Fruit fly (Drosophila melanogaster) whole organism, embryonic: Measurements from ENCODE around the gene mRpL51.

ENCODE experiments used
- Atf-2 ChIP-seq: fragments of 200-800 bp; sonication (Bioruptor generic); optimal IDR thresholded peaks from 2 replicates; lab custom pipeline; 2016; ENCODE audit warnings: missing biosample characterization, missing genetic modification characterization
- Awh ChIP-seq: fragments of 200-800 bp; sonication (Bioruptor generic); IDR thresholded peaks from 2 replicates; pipeline ENCODE4, ENCODE4 v1.3.6; 2022; ENCODE audit warnings: missing biosample characterization, missing genetic modification characterization
- Bgb ChIP-seq: fragments of 200-800 bp; sonication (Bioruptor generic); IDR thresholded peaks from 2 replicates; pipeline ENCODE4 v1.3.6; 2022; ENCODE audit warnings: missing biosample characterization, missing genetic modification characterization; ENCODE audit not compliant: partially characterized antibody
- CG10366 ChIP-seq: fragments of 200-800 bp; sonication (Bioruptor generic); IDR thresholded peaks from 2 replicates; pipeline ENCODE4 v1.3.6; 2022; ENCODE audit warnings: missing biosample characterization, missing genetic modification characterization
- CG10462 ChIP-seq: fragments of 200-800 bp; sonication (Bioruptor generic); optimal IDR thresholded peaks from 2 replicates; lab custom pipeline; 2016; ENCODE audit warnings: missing biosample characterization, missing genetic modification characterization
- CG12769 ChIP-seq: fragments of 200-800 bp; sonication (Bioruptor generic); optimal IDR thresholded peaks from 2 replicates; lab custom pipeline; 2019; ENCODE audit warnings: missing biosample characterization, mild to moderate bottlenecking, missing genetic modification characterization, moderate library complexity
- CG14050 ChIP-seq: fragments of 200-800 bp; sonication (Bioruptor generic); IDR thresholded peaks from 3 replicates; pipeline ENCODE4 v1.3.6; 2022; ENCODE audit warnings: missing biosample characterization, missing genetic modification characterization
- CG15011 ChIP-seq: fragments of 200-800 bp; sonication (Bioruptor generic); optimal IDR thresholded peaks from 3 replicates; lab custom pipeline; 2018; ENCODE audit warnings: missing biosample characterization, mild to moderate bottlenecking, missing genetic modification characterization
- CG15479 ChIP-seq: fragments of 200-800 bp; sonication (Bioruptor generic); optimal IDR thresholded peaks from 3 replicates; lab custom pipeline; 2019; ENCODE audit warnings: missing biosample characterization, mild to moderate bottlenecking, missing genetic modification characterization, moderate library complexity
- CG16813 ChIP-seq: fragments of 200-800 bp; sonication (Bioruptor generic); IDR thresholded peaks from 3 replicates; pipeline ENCODE4 v1.3.6; 2022; ENCODE audit warnings: missing biosample characterization, missing genetic modification characterization; ENCODE audit not compliant: partially characterized antibody
- CG17385 ChIP-seq: fragments of 200-800 bp; sonication (Bioruptor generic); optimal IDR thresholded peaks from 3 replicates; lab custom pipeline; 2018; ENCODE audit warnings: missing biosample characterization, mild to moderate bottlenecking, missing genetic modification characterization
- CG2129 ChIP-seq: fragments of 200-800 bp; sonication (Bioruptor generic); IDR thresholded peaks from 2 replicates; pipeline ENCODE4 v1.3.6; 2022; ENCODE audit warnings: missing biosample characterization, missing genetic modification characterization; ENCODE audit not compliant: partially characterized antibody
- CG34376 ChIP-seq: fragments of 200-800 bp; sonication (Bioruptor generic); optimal IDR thresholded peaks from 2 replicates; lab custom pipeline; 2018; ENCODE audit warnings: missing biosample characterization, mild to moderate bottlenecking, missing genetic modification characterization
- CG4328 ChIP-seq: fragments of 200-800 bp; sonication (Bioruptor generic); optimal IDR thresholded peaks from 3 replicates; lab custom pipeline; 2017; ENCODE audit warnings: missing biosample characterization, missing genetic modification reagents, missing genetic modification characterization
- CG4404 ChIP-seq: fragments of 200-800 bp; sonication (Bioruptor generic); IDR thresholded peaks from 2 replicates; pipeline ENCODE4 v1.3.6; 2022; ENCODE audit warnings: missing biosample characterization, missing genetic modification characterization
- CG4617 ChIP-seq: fragments of 200-800 bp; sonication (Bioruptor generic); optimal IDR thresholded peaks from 3 replicates; lab custom pipeline; 2016; ENCODE audit warnings: missing biosample characterization, missing genetic modification characterization, borderline replicate concordance
- CG4730 ChIP-seq: fragments of 200-800 bp; sonication (Bioruptor generic); IDR thresholded peaks from 2 replicates; pipeline ENCODE4 v1.3.6; 2022; ENCODE audit warnings: missing biosample characterization, missing genetic modification characterization
- CG5180 ChIP-seq: fragments of 200-800 bp; sonication (Bioruptor generic); optimal IDR thresholded peaks from 3 replicates; lab custom pipeline; 2017; ENCODE audit warnings: missing biosample characterization, missing genetic modification characterization, mild to moderate bottlenecking, moderate library complexity, missing genetic modification reagents
- CG6683 ChIP-seq: fragments of 200-800 bp; sonication (Bioruptor generic); optimal IDR thresholded peaks from 2 replicates; lab custom pipeline; 2017; ENCODE audit warnings: missing biosample characterization, mild to moderate bottlenecking, missing genetic modification characterization, missing genetic modification reagents
- CG7987 ChIP-seq: fragments of 200-800 bp; sonication (Bioruptor generic); optimal IDR thresholded peaks from 2 replicates; lab custom pipeline; 2018; ENCODE audit warnings: missing biosample characterization, mild to moderate bottlenecking, missing genetic modification characterization, moderate library complexity
- CG8924 ChIP-seq: fragments of 200-800 bp; optimal IDR thresholded peaks from 3 replicates; lab custom pipeline; 2019; ENCODE audit warnings: missing biosample characterization, mild to moderate bottlenecking, missing genetic modification characterization, moderate library complexity
- Elba2 ChIP-seq: fragments of 200-800 bp; sonication (Bioruptor generic); optimal IDR thresholded peaks from 3 replicates; lab custom pipeline; 2016; ENCODE audit warnings: missing biosample characterization, missing genetic modification characterization
- Fer2 ChIP-seq: fragments of 200-800 bp; sonication (Bioruptor generic); optimal IDR thresholded peaks from 2 replicates; lab custom pipeline; 2018; ENCODE audit warnings: missing biosample characterization, mild to moderate bottlenecking, missing genetic modification characterization, moderate library complexity
- Hr3 ChIP-seq: fragments of 200-800 bp; sonication (Bioruptor generic); optimal IDR thresholded peaks from 3 replicates; lab custom pipeline; 2016; ENCODE audit warnings: missing biosample characterization, missing genetic modification characterization
- MBD-R2 ChIP-seq: fragments of 200-800 bp; sonication (Bioruptor generic); IDR thresholded peaks from 2 replicates; pipeline ENCODE4 v1.3.6; 2022; ENCODE audit warnings: missing biosample characterization, missing genetic modification characterization
- Max ChIP-seq: fragments of 200-800 bp; sonication (Bioruptor generic); optimal IDR thresholded peaks from 2 replicates; lab custom pipeline; 2016; ENCODE audit warnings: missing biosample characterization, mild to moderate bottlenecking, missing genetic modification characterization
- Med ChIP-seq: fragments of 200-800 bp; sonication (Bioruptor generic); peaks from one replicate; lab custom pipeline; 2016; ENCODE audit warnings: missing biosample characterization, missing genetic modification characterization, mild to moderate bottlenecking, inconsistent platforms, moderate library complexity
- Meics ChIP-seq: fragments of 200-800 bp; sonication (Bioruptor generic); optimal IDR thresholded peaks from 2 replicates; lab custom pipeline; 2017; ENCODE audit warnings: missing biosample characterization, mild to moderate bottlenecking, missing genetic modification characterization
- Neu2 ChIP-seq: fragments of 200-800 bp; sonication (Bioruptor generic); optimal IDR thresholded peaks from 3 replicates; lab custom pipeline; 2016; ENCODE audit warnings: missing biosample characterization, missing genetic modification characterization, borderline replicate concordance
- Oaz ChIP-seq: fragments of 200-800 bp; sonication (Bioruptor generic); IDR thresholded peaks from 2 replicates; pipeline ENCODE4 v1.3.6; 2022; ENCODE audit warnings: missing biosample characterization, missing genetic modification characterization
- Sry-δ ChIP-seq: fragments of 200-800 bp; sonication (Bioruptor generic); optimal IDR thresholded peaks from 2 replicates; lab custom pipeline; 2016; ENCODE audit warnings: missing biosample characterization, missing genetic modification characterization
- bsh ChIP-seq, 2 experiments: fragments of 200-800 bp; sonication (Bioruptor generic); optimal IDR thresholded peaks; 2 replicates each; lab custom pipeline; 2017 to 2018; ENCODE audit warnings: mild to moderate bottlenecking in 2 of 2, missing biosample characterization in 2 of 2, missing genetic modification characterization in 2 of 2, moderate library complexity in 1 of 2
- cas ChIP-seq: fragments of 200-800 bp; sonication (Bioruptor generic); IDR thresholded peaks from 2 replicates; pipeline ENCODE4 v1.3.6; 2022; ENCODE audit warnings: missing biosample characterization, missing genetic modification characterization
- chinmo ChIP-seq: fragments of 200-800 bp; sonication (Bioruptor generic); IDR thresholded peaks from 4 replicates; pipeline ENCODE4 v1.3.6; 2022; ENCODE audit warnings: missing biosample characterization, missing genetic modification characterization; ENCODE audit not compliant: partially characterized antibody
- dan ChIP-seq: fragments of 200-800 bp; sonication (Bioruptor generic); IDR thresholded peaks from 2 replicates; pipeline ENCODE4 v1.3.6; 2022; ENCODE audit warnings: missing biosample characterization, missing genetic modification characterization
- fru ChIP-seq: fragments of >200 bp; optimal IDR thresholded peaks from 2 replicates; lab custom pipeline; 2017
- grau ChIP-seq: fragments of 200-800 bp; optimal IDR thresholded peaks from 3 replicates; lab custom pipeline; 2019; ENCODE audit warnings: missing biosample characterization, mild to moderate bottlenecking, missing genetic modification characterization, moderate library complexity
- gt ChIP-seq: fragments of 200-800 bp; sonication (Bioruptor generic); IDR thresholded peaks from 2 replicates; pipeline ENCODE4 v1.3.6; 2022; ENCODE audit warnings: missing biosample characterization, missing genetic modification characterization
- lmd ChIP-seq: fragments of 200-800 bp; sonication (Bioruptor generic); IDR thresholded peaks from 2 replicates; pipeline ENCODE4 v1.3.6; 2022; ENCODE audit warnings: missing biosample characterization, missing genetic modification characterization
- maf-S ChIP-seq: fragments of 200-800 bp; sonication (Bioruptor generic); optimal IDR thresholded peaks from 2 replicates; lab custom pipeline; 2016; ENCODE audit warnings: missing biosample characterization, missing genetic modification characterization
- odd ChIP-seq: fragments of 200-800 bp; sonication (Bioruptor generic); optimal IDR thresholded peaks from 2 replicates; lab custom pipeline; 2017; ENCODE audit warnings: missing biosample characterization, mild to moderate bottlenecking, missing genetic modification characterization
- pros ChIP-seq: fragments of 200-800 bp; sonication (Bioruptor generic); optimal IDR thresholded peaks from 3 replicates; lab custom pipeline; 2019; ENCODE audit warnings: missing biosample characterization, mild to moderate bottlenecking, missing genetic modification characterization, moderate library complexity
- ro ChIP-seq: fragments of 200-800 bp; sonication (Bioruptor generic); IDR thresholded peaks from 2 replicates; pipeline ENCODE4 v1.3.6; 2022; ENCODE audit warnings: missing biosample characterization, missing genetic modification characterization
- row ChIP-seq: fragments of 200-800 bp; sonication (Bioruptor generic); IDR thresholded peaks from 3 replicates; pipeline ENCODE4 v1.3.6; 2022; ENCODE audit warnings: missing biosample characterization, missing genetic modification characterization
- sob ChIP-seq: fragments of 200-800 bp; sonication (Bioruptor generic); IDR thresholded peaks from 2 replicates; pipeline ENCODE4 v1.3.6; 2022; ENCODE audit warnings: missing biosample characterization, missing genetic modification characterization
- ssp ChIP-seq: fragments of 200-800 bp; sonication (Bioruptor generic); IDR thresholded peaks from 2 replicates; pipeline ENCODE4 v1.3.6; 2022; ENCODE audit warnings: missing biosample characterization, missing genetic modification characterization
- zen ChIP-seq: fragments of 200-800 bp; sonication (Bioruptor generic); optimal IDR thresholded peaks from 3 replicates; lab custom pipeline; 2018; ENCODE audit warnings: missing biosample characterization, mild to moderate bottlenecking, missing genetic modification characterization, moderate library complexity
- zf30C ChIP-seq: fragments of 200-800 bp; sonication (Bioruptor generic); optimal IDR thresholded peaks from 3 replicates; lab custom pipeline; 2018; ENCODE audit warnings: missing biosample characterization, mild to moderate bottlenecking, missing genetic modification characterization
- zfh2 ChIP-seq: fragments of 200-800 bp; sonication (Bioruptor generic); optimal IDR thresholded peaks from 2 replicates; lab custom pipeline; 2016; ENCODE audit warnings: missing biosample characterization, missing genetic modification characterization

The mRpL51 gene

DNA sequence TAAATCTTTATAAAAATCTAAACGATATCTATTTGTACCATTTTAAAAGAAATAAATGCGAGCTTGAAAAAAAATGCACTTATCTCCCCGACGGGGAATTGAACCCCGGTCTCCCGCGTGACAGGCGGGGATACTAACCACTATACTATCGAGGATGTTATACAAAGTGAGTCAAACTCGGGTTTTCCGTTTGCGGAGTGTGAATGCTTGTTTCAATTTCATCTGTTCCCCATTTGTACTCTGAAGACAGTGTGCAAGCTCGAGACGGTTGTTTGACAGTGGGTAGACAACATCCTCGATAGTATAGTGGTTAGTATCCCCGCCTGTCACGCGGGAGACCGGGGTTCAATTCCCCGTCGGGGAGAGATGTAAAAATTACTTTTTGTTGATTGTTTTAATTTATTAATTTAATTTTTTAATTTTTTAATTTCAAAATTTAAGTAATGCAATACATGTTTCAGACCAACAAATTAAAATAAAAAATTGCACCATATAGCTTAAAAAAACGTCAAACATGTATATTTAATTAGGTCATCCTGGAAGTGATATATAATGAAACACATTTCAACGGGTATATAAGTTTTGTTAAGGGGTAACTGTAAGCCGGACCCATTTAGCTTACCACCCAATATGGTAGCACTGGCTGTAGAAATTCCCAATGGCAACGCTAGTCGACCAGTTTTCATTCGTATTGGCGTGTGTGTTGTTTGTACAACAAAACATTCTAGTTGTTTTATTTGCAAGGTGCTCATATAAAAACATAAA is 24.5 kb upstream of the mRpL51 start, which contains the start of gene Sema1a (continued):
- no peak for TF ChIP-seq Max (GFP tag; lab: Kevin White, UChicago)
- TF ChIP-seq zfh2 (GFP tag; lab: Kevin White, UChicago), result peak; percentile 60
- TF ChIP-seq Elba2 (GFP tag; lab: Kevin White, UChicago), result peak; percentile 97
- TF ChIP-seq ro, result no peak
- peak; percentile 25 for TF ChIP-seq CG34376 (GFP tag; lab: Kevin White, UChicago)
- no peak for TF ChIP-seq CG6683 (GFP tag; lab: Kevin White, UChicago)
- TF ChIP-seq CG4328 (GFP tag; lab: Kevin White, UChicago), result no peak
- no peak for TF ChIP-seq Fer2 (tag; lab: Kevin White, UChicago)
- TF ChIP-seq Atf-2, result peak; percentile 47
- peak; percentile 73; the same call in 2 of the 4 replicates for TF ChIP-seq chinmo (GFP tag; lab: Robert Waterston, UW)
- peak; percentile 45; the same call in 2 of the 3 replicates for TF ChIP-seq CG14050 (GFP tag; lab: Robert Waterston, UW)
- TF ChIP-seq CG2129, result no peak
- TF ChIP-seq CG12769 (tag; lab: Kevin White, UChicago), result peak; percentile 69
- TF ChIP-seq fru, result no peak
- TF ChIP-seq maf-S, result no peak
- TF ChIP-seq CG4730, result peak; percentile 51; the same call in 1 of the 2 replicates
- no peak for TF ChIP-seq Neu2 (GFP tag; lab: Kevin White, UChicago)
- peak; percentile 90 for TF ChIP-seq Med
- peak; percentile 92 for TF ChIP-seq row (GFP tag; lab: Robert Waterston, UW)
- TF ChIP-seq CG8924, result peak; percentile 85
- TF ChIP-seq Hr3, result peak; percentile 47
- TF ChIP-seq pros, result no peak
- TF ChIP-seq CG15011 (GFP tag; lab: Kevin White, UChicago), result no peak
- no peak for TF ChIP-seq CG4617 (GFP tag; lab: Kevin White, UChicago)
- 0 out of 2 replicates have a peak, but pooled peaks have one; percentile 38 for TF ChIP-seq cas
- peak; percentile 75; the same call in 1 of the 2 replicates for TF ChIP-seq sob
- TF ChIP-seq gt (GFP tag; lab: Robert Waterston, UW), result no peak; the same call in 1 of the 2 replicates
- TF ChIP-seq CG10366 (GFP tag; lab: Robert Waterston, UW), result peak; percentile 62
- TF ChIP-seq MBD-R2 (GFP tag; lab: Robert Waterston, UW), result peak; percentile 34; the same call in 1 of the 2 replicates
- TF ChIP-seq CG5180 (GFP tag; lab: Kevin White, UChicago), result no peak
- peak; percentile 47 for TF ChIP-seq Meics (GFP tag; lab: Kevin White, UChicago)
- TF ChIP-seq lmd (GFP tag; lab: Robert Waterston, UW), result no peak; the same call in none of the 2 replicates
- TF ChIP-seq grau (tag; lab: Kevin White, UChicago), result peak; percentile 87
- TF ChIP-seq Sry-δ (GFP tag; lab: Kevin White, UChicago), result no peak
- TF ChIP-seq Oaz, result 0 out of 2 replicates have a peak, but pooled peaks have one; percentile 53
- TF ChIP-seq odd (GFP tag; lab: Kevin White, UChicago), result peak; percentile 62
- TF ChIP-seq CG15479 (GFP tag; lab: Kevin White, UChicago), result no peak
- TF ChIP-seq CG16813 (GFP tag; lab: Robert Waterston, UW), result peak; percentile 92
- TF ChIP-seq dan (GFP tag; lab: Robert Waterston, UW), result no peak
- peak; percentile 27 for TF ChIP-seq ssp (GFP tag; lab: Robert Waterston, UW)
- TF ChIP-seq CG4404, result no peak
- peak; percentile 8 for TF ChIP-seq CG17385 (GFP tag; lab: Kevin White, UChicago)
- peak; percentile 43 for TF ChIP-seq CG7987 (GFP tag; lab: Kevin White, UChicago)
- peak; percentile 57; the same call in 1 of the 2 replicates for TF ChIP-seq Awh (GFP tag; lab: Robert Waterston, UW)
- peak; percentile 22 for TF ChIP-seq zen
- peak; percentile 90 for TF ChIP-seq Bgb (GFP tag; lab: Robert Waterston, UW)
- TF ChIP-seq zf30C (GFP tag; lab: Kevin White, UChicago), result no peak
- TF ChIP-seq CG10462, result no peak
- peak in 1 of 2 experiments; percentile 45 for TF ChIP-seq bsh (GFP tag; optimal IDR thresholded peaks at IDR 0.05; lab: Kevin White, UChicago)
